Fruit fly (Drosophila melanogaster) whole organism, prepupa: ENCODE data around the gene scrib.

Source experiments
- Blimp-1 ChIP-seq: fragments of 200-800 bp; sonication (Bioruptor generic); optimal IDR thresholded peaks from 3 replicates; lab custom pipeline; 2017; ENCODE audit warnings: missing biosample characterization, missing genetic modification characterization, mild to moderate bottlenecking, moderate library complexity, missing genetic modification reagents
- CG10669 ChIP-seq: fragments of 200-800 bp; sonication (Bioruptor generic); optimal IDR thresholded peaks from 3 replicates; lab custom pipeline; 2018; ENCODE audit warnings: missing biosample characterization, mild to moderate bottlenecking, missing genetic modification characterization, moderate library complexity
- CG15336 ChIP-seq: fragments of 200-800 bp; sonication (Bioruptor generic); IDR thresholded peaks from 2 replicates; pipeline ENCODE4 v1.3.6; 2022; ENCODE audit warnings: missing biosample characterization, missing genetic modification characterization
- CG4318 ChIP-seq: fragments of 200-800 bp; sonication (Bioruptor generic); optimal IDR thresholded peaks from 3 replicates; lab custom pipeline; 2017; ENCODE audit warnings: missing biosample characterization, mild to moderate bottlenecking, missing genetic modification characterization
- CG6163 ChIP-seq: fragments of 200-800 bp; sonication (Bioruptor generic); IDR thresholded peaks from 3 replicates; pipeline ENCODE4 v1.3.6; 2022; ENCODE audit warnings: missing biosample characterization, missing genetic modification characterization
- CG6276 ChIP-seq: fragments of 200-800 bp; sonication (Bioruptor generic); optimal IDR thresholded peaks from 2 replicates; lab custom pipeline; 2017; ENCODE audit warnings: missing biosample characterization, mild to moderate bottlenecking, missing genetic modification characterization
- CG6792 ChIP-seq: fragments of 200-800 bp; sonication (Bioruptor generic); optimal IDR thresholded peaks from 3 replicates; lab custom pipeline; 2016; ENCODE audit warnings: missing biosample characterization, missing genetic modification characterization
- CG6854 ChIP-seq: fragments of 200-800 bp; sonication (Bioruptor generic); optimal IDR thresholded peaks from 2 replicates; lab custom pipeline; 2017; ENCODE audit warnings: missing biosample characterization, mild to moderate bottlenecking, missing genetic modification characterization
- CG7368 ChIP-seq: fragments of 200-800 bp; sonication (Bioruptor generic); optimal IDR thresholded peaks from 3 replicates; lab custom pipeline; 2016; ENCODE audit warnings: missing biosample characterization, missing genetic modification characterization
- CG8119 ChIP-seq: fragments of 200-800 bp; sonication (Bioruptor generic); IDR thresholded peaks from 3 replicates; pipeline ENCODE4 v1.3.6; 2022; ENCODE audit warnings: missing biosample characterization, missing genetic modification characterization
- Eip78C ChIP-seq: fragments of 200-800 bp; sonication (Bioruptor generic); peaks from one replicate; lab custom pipeline; 2016; ENCODE audit warnings: missing biosample characterization, missing genetic modification characterization
- Eip93F ChIP-seq: fragments of 200-800 bp; sonication (Bioruptor generic); optimal IDR thresholded peaks from 2 replicates; lab custom pipeline; 2016; ENCODE audit warnings: missing biosample characterization, mild to moderate bottlenecking, missing genetic modification characterization
- Ets21C ChIP-seq: fragments of 200-800 bp; sonication (Bioruptor generic); optimal IDR thresholded peaks from 3 replicates; lab custom pipeline; 2016; ENCODE audit warnings: missing biosample characterization, missing genetic modification characterization
- Gug ChIP-seq: fragments of 200-800 bp; sonication (Bioruptor generic); IDR thresholded peaks from 2 replicates; pipeline ENCODE4 v1.3.6; 2022; ENCODE audit warnings: missing biosample characterization, missing genetic modification characterization
- Hr39 ChIP-seq: fragments of 200-800 bp; sonication (Bioruptor generic); optimal IDR thresholded peaks from 2 replicates; lab custom pipeline; 2016; ENCODE audit warnings: missing biosample characterization, missing genetic modification characterization
- Hr4 ChIP-seq: fragments of 200-800 bp; sonication (Bioruptor generic); optimal IDR thresholded peaks from 3 replicates; lab custom pipeline; 2016; ENCODE audit warnings: missing biosample characterization, missing genetic modification characterization
- Lpt ChIP-seq: fragments of 200-800 bp; sonication (Bioruptor generic); optimal IDR thresholded peaks from 3 replicates; lab custom pipeline; 2016; ENCODE audit warnings: missing biosample characterization, missing genetic modification characterization
- OdsH ChIP-seq: fragments of 200-800 bp; sonication (Bioruptor generic); optimal IDR thresholded peaks from 3 replicates; lab custom pipeline; 2016; ENCODE audit warnings: missing biosample characterization, missing genetic modification characterization
- Smox ChIP-seq: fragments of 200-800 bp; sonication (Bioruptor generic); optimal IDR thresholded peaks from 3 replicates; lab custom pipeline; 2016; ENCODE audit warnings: missing biosample characterization, missing genetic modification characterization
- achi ChIP-seq: fragments of 200-800 bp; sonication (Bioruptor generic); optimal IDR thresholded peaks from 3 replicates; lab custom pipeline; 2016; ENCODE audit warnings: missing biosample characterization, missing genetic modification characterization
- acj6 ChIP-seq: fragments of 200-800 bp; sonication (Bioruptor generic); optimal IDR thresholded peaks from 3 replicates; lab custom pipeline; 2016; ENCODE audit warnings: missing biosample characterization, missing genetic modification characterization
- cyc ChIP-seq: fragments of 200-800 bp; sonication (Bioruptor generic); optimal IDR thresholded peaks from 3 replicates; lab custom pipeline; 2016; ENCODE audit warnings: missing biosample characterization, missing genetic modification characterization
- eg ChIP-seq: fragments of 200-800 bp; sonication (Bioruptor generic); IDR thresholded peaks from 3 replicates; pipeline ENCODE4 v1.3.6; 2022; ENCODE audit warnings: missing biosample characterization, missing genetic modification characterization
- fd85E ChIP-seq: fragments of 200-800 bp; sonication (Bioruptor generic); optimal IDR thresholded peaks from 3 replicates; lab custom pipeline; 2016; ENCODE audit warnings: missing biosample characterization, missing genetic modification characterization
- fkh ChIP-seq: fragments of 200-800 bp; sonication (Bioruptor generic); optimal IDR thresholded peaks from 3 replicates; lab custom pipeline; 2017; ENCODE audit warnings: missing biosample characterization, mild to moderate bottlenecking, missing genetic modification characterization, moderate library complexity
- lz ChIP-seq: fragments of 200-800 bp; sonication (Bioruptor generic); optimal IDR thresholded peaks from 3 replicates; lab custom pipeline; 2016; ENCODE audit warnings: missing biosample characterization, missing genetic modification characterization
- net ChIP-seq: fragments of 200-800 bp; sonication (Bioruptor generic); optimal IDR thresholded peaks from 3 replicates; lab custom pipeline; 2016; ENCODE audit warnings: missing biosample characterization, missing genetic modification characterization
- pdm3 ChIP-seq: fragments of 200-800 bp; sonication (Bioruptor generic); optimal IDR thresholded peaks from 3 replicates; lab custom pipeline; 2016; ENCODE audit warnings: missing biosample characterization, missing genetic modification characterization
- ss ChIP-seq, 2 experiments: fragments of 200-800 bp; sonication (Bioruptor generic); optimal IDR thresholded peaks; 2 replicates in 1 of 2; 3 replicates in 1 of 2; lab custom pipeline; 2017 to 2018; ENCODE audit warnings: mild to moderate bottlenecking in 2 of 2, missing biosample characterization in 2 of 2, missing genetic modification characterization in 2 of 2, moderate library complexity in 1 of 2
- svp ChIP-seq: fragments of 200-800 bp; sonication (Bioruptor generic); peaks from one replicate; lab custom pipeline; 2016; ENCODE audit warnings: missing biosample characterization, missing genetic modification characterization
- vri ChIP-seq: fragments of 200-800 bp; sonication (Bioruptor generic); optimal IDR thresholded peaks from 3 replicates; lab custom pipeline; 2016; ENCODE audit warnings: missing biosample characterization, mild to moderate bottlenecking, missing genetic modification characterization

Gene scrib

dm6 chr3R:26623493-26623956, 87.4 kb downstream of the scrib start, which contains the start of gene TwdlB:
TwdlB (minus strand) TSS chr3R:26623543.
- TF ChIP-seq fkh (GFP tag; lab: Kevin White, UChicago) (no peak), ss (GFP tag; optimal IDR thresholded peaks at IDR 0.05; lab: Kevin White, UChicago) (no peak), Lpt (GFP tag; lab: Kevin White, UChicago) (no peak), acj6 (GFP tag; lab: Kevin White, UChicago) (no peak), achi (GFP tag; lab: Kevin White, UChicago) (no peak), CG4318 (GFP tag; lab: Kevin White, UChicago) (no peak), OdsH (GFP tag; lab: Kevin White, UChicago) (no peak), eg (GFP tag; lab: Robert Waterston, UW) (no peak), Ets21C (no peak), CG6792 (no peak), pdm3 (GFP tag; lab: Kevin White, UChicago) (no peak), cyc (GFP tag; lab: Kevin White, UChicago) (no peak), Eip93F (GFP tag; lab: Kevin White, UChicago) (no peak), svp (no peak), Blimp-1 (GFP tag; lab: Kevin White, UChicago) (no peak), Hr4 (GFP tag; lab: Kevin White, UChicago) (no peak), CG7368 (GFP tag; lab: Kevin White, UChicago) (no peak), CG6163 (GFP tag; lab: Robert Waterston, UW) (no peak), CG15336 (no peak)

dm6 chr3R:26625552-26625951, 89.4 kb downstream of the scrib start, which contains the start of gene TwdlL:
TwdlL (minus strand) TSS chr3R:26625652.
- TF ChIP-seq net (GFP tag; lab: Kevin White, UChicago) (no peak), CG6854 (GFP tag; lab: Kevin White, UChicago) (no peak)

dm6 chr3R:26626638-26627037, 90.5 kb downstream of the scrib start, which contains the start of gene TwdlO:
TwdlO (minus strand) TSS chr3R:26626738.
- no peak for TF ChIP-seq net (GFP tag; lab: Kevin White, UChicago)
- TF ChIP-seq, all 60 proteins: peak for 0

- no peak for TF ChIP-seq Smox (GFP tag; lab: Kevin White, UChicago)
- no peak for TF ChIP-seq Hr39 (GFP tag; lab: Kevin White, UChicago)
These were observed 92.5 kb downstream of the scrib start, which contains the start of gene TwdlK for dm6 chr3R:26628624-26629023. TwdlK (minus strand) TSS chr3R:26628724.

- no peak for TF ChIP-seq Smox (GFP tag; lab: Kevin White, UChicago)
- no peak for TF ChIP-seq Gug (GFP tag; lab: Robert Waterston, UW)
- TF ChIP-seq Hr4 (GFP tag; lab: Kevin White, UChicago), result no peak
- TF ChIP-seq achi (GFP tag; lab: Kevin White, UChicago), result no peak
- no peak for TF ChIP-seq svp
These were observed 93.5 kb downstream of the scrib start, which contains the start of gene TwdlJ for dm6 chr3R:26629618-26630017. TwdlJ (plus strand) TSS chr3R:26629918.

dm6 chr3R:26631334-26631919, 95.3 kb downstream of the scrib start, which contains the start of gene TwdlN:
TwdlN (plus strand) TSS chr3R:26631869.
- TF ChIP-seq lz (GFP tag; lab: Kevin White, UChicago) (no peak), Eip93F (GFP tag; lab: Kevin White, UChicago) (no peak), CG8119 (GFP tag; lab: Robert Waterston, UW) (no peak)
- TF ChIP-seq, all 60 proteins: peak for 0

- TF ChIP-seq vri (GFP tag; lab: Kevin White, UChicago) (no peak), Eip78C (GFP tag; lab: Kevin White, UChicago) (no peak), CG6276 (no peak), fd85E (GFP tag; lab: Kevin White, UChicago) (no peak), achi (GFP tag; lab: Kevin White, UChicago) (no peak), CG6792 (no peak), fkh (GFP tag; lab: Kevin White, UChicago) (no peak), CG10669 (GFP tag; lab: Kevin White, UChicago) (no peak), cyc (GFP tag; lab: Kevin White, UChicago) (no peak), lz (GFP tag; lab: Kevin White, UChicago) (no peak)
- TF ChIP-seq, all 60 proteins: peak for 0
These were observed 96.9 kb downstream of the scrib start for dm6 chr3R:26633010-26633409.
